Worm (Caenorhabditis elegans) whole organism, L4/young adult: ENCODE measurements around the gene C03B8.3.
A peak's percentile ranks its signal among the peaks of the same experiment; 100 is the strongest.

Experiments used
- W03F9.2 ChIP-seq: fragments of 150-350 bp; optimal IDR thresholded peaks from 2 replicates; lab custom pipeline; 2014; ENCODE audit warnings: missing biosample characterization, missing genetic modification characterization
- dao-5 ChIP-seq: sonication (generic microtip); optimal IDR thresholded peaks from 2 replicates; lab custom pipeline; 2016; ENCODE audit warnings: missing genotype, missing genetic modification characterization, moderate library complexity, missing compliant biosample characterization
- him-1 ChIP-seq: sonication (generic microtip); optimal IDR thresholded peaks from 2 replicates; lab custom pipeline; 2016; ENCODE audit warnings: missing genotype, missing genetic modification reagents, missing genetic modification characterization, missing compliant biosample characterization

DNA sequence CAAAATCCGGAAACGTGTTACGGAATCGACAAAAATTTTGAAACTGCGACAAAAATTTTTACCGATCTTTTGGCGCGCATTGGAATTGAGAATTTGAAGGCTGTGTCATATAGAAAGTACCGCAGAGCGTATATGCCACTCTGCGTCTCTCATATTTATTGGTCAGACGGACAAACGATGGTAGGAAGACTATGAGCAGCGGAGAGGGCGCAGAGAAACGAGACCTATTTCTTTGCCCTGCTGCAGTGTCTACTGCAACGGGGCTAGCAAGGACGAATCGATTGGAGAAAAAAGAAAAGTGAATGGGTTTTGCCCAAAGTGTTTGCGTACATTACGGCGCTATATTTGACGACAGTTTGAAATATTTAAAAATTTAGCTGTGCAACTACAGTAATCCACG, 2.0 kb upstream of the C03B8.3 start:
- no peak for TF ChIP-seq W03F9.2
- TF ChIP-seq him-1 = peak; percentile 46
- TF ChIP-seq dao-5 (tag; lab: Kevin White, UChicago) = no peak
